Worm (Caenorhabditis elegans): Measurements from ENCODE around the gene cor-1.

cor-1 gene

DNA sequence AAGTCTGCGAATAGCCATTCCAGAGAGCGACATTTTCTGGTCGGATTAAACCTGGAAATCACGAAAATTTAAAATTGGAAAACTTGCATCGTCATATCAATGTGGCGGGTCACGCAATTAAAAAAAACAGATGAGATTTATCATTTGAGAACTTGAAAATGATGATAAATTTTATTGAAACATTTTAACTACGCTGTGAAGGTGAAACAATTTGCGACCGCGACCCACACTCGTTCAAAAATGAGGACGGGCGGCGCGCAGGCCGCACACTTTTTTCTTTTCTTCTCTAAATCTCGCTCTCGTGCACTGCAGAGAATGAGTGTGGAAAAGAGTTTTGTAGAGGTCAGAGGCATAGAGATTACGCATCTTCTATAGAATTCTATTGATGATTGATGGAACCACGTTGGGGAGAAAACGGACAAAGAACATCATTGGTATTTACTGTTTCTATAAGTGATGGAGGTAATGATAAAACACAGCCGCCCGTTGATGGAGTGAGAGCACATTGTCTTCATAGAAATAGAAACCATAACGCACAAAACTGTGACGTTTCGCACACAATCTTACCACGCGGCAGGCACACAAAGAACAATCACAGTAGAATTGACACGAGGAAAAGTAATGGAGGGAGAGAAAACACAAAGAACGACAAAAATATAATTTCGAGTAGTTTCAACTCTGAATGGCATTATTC lies 32.2 kb upstream of the cor-1 start, which contains the start of gene cts-1 (continued):
- TF ChIP-seq sdz-38 (tag; optimal IDR thresholded peaks at IDR 0.05) (no peak), Y53G8AR.9 (GFP tag; conservative IDR thresholded peaks at IDR 0.05) (no peak), F23B12.7 (tag; optimal IDR thresholded peaks at IDR 0.05; ENCODE audit: insufficient read depth) (peak; percentile 57), attf-5 (GFP tag; optimal IDR thresholded peaks at IDR 0.05) (peak; percentile 92), B0261.1 (tag; optimal IDR thresholded peaks at IDR 0.05) (no peak), sea-2 (GFP tag; IDR thresholded peaks at IDR 0.05) (no peak), ceh-58 (GFP tag; IDR thresholded peaks at IDR 0.05) (no peak), B0019.2 (GFP tag; conservative IDR thresholded peaks at IDR 0.05) (no peak), egrh-3 (GFP tag; IDR thresholded peaks at IDR 0.05) (no peak), ceh-100 (GFP tag; IDR thresholded peaks at IDR 0.05) (no peak), Y56A3A.18 (GFP tag; IDR thresholded peaks at IDR 0.05) (no peak), F49E8.2 (tag; optimal IDR thresholded peaks at IDR 0.05; ENCODE audit: insufficient read depth) (peak; percentile 23), Y53F4B.3 (GFP tag; IDR thresholded peaks at IDR 0.05) (no peak), cebp-2 (GFP tag; IDR thresholded peaks at IDR 0.05) (no peak), D2030.7 (GFP tag; IDR thresholded peaks at IDR 0.05) (no peak), F33H1.4 (GFP tag; IDR thresholded peaks at IDR 0.05) (no peak), B0035.1 (tag; optimal IDR thresholded peaks at IDR 0.05) (peak; percentile 49), snpc-4 (GFP tag; optimal IDR thresholded peaks at IDR 0.05) (peak; percentile 60), snpc-4 (tag; optimal IDR thresholded peaks at IDR 0.05) (peak in 3 of 4 experiments; percentile 57 to 62 (median 61)), ceh-91 (GFP tag; IDR thresholded peaks at IDR 0.05) (no peak), lin-40 (tag; optimal IDR thresholded peaks at IDR 0.05) (peak; percentile 73), hmg-1.2 (GFP tag; IDR thresholded peaks at IDR 0.05) (no peak), madf-8 (GFP tag; conservative IDR thresholded peaks at IDR 0.05) (no peak), aptf-3 (GFP tag; IDR thresholded peaks at IDR 0.05) (no peak), ccch-3 (GFP tag; optimal IDR thresholded peaks at IDR 0.05) (no peak), pbrm-1 (GFP tag; IDR thresholded peaks at IDR 0.05) (no peak), madf-3 (GFP tag; IDR thresholded peaks at IDR 0.05) (no peak), ama-1 (optimal IDR thresholded peaks at IDR 0.05) (no peak), ama-1 (GFP tag; optimal IDR thresholded peaks at IDR 0.05) (no peak), cebp-1 (GFP tag; IDR thresholded peaks at IDR 0.05) (no peak), cebp-1 (tag; optimal IDR thresholded peaks at IDR 0.05) (peak; percentile 73), F10E7.11 (tag; optimal IDR thresholded peaks at IDR 0.05) (peak; percentile 32), K11D2.4 (GFP tag; IDR thresholded peaks at IDR 0.05) (no peak), gei-17 (GFP tag; optimal IDR thresholded peaks at IDR 0.05) (no peak), mcd-1 (GFP tag; IDR thresholded peaks at IDR 0.05) (no peak), lin-54 (GFP tag; optimal IDR thresholded peaks at IDR 0.05) (peak; percentile 57), lag-1 (GFP tag; IDR thresholded peaks at IDR 0.05) (no peak), F57C9.4 (tag; optimal IDR thresholded peaks at IDR 0.05) (no peak), zim-3 (tag; optimal IDR thresholded peaks at IDR 0.05) (no peak), ztf-26 (tag; optimal IDR thresholded peaks at IDR 0.05) (peak; percentile 7), ztf-22 (GFP tag; optimal IDR thresholded peaks at IDR 0.05) (peak; percentile 52), tbx-9 (tag; optimal IDR thresholded peaks at IDR 0.05; ENCODE audit: borderline replicate concordance) (no peak), nhr-179 (tag; optimal IDR thresholded peaks at IDR 0.05) (no peak), F57A8.1 (GFP tag; optimal IDR thresholded peaks at IDR 0.05) (no peak), madf-6 (GFP tag; IDR thresholded peaks at IDR 0.05) (no peak), xnd-1 (tag; optimal IDR thresholded peaks at IDR 0.05) (no peak), aptf-2 (GFP tag; conservative IDR thresholded peaks at IDR 0.05) (no peak), fkh-3 (tag; optimal IDR thresholded peaks at IDR 0.05) (no peak)
